Fruit fly (Drosophila melanogaster) whole organism, prepupa: ENCODE results near the gene eIF2Bepsilon.

Experiments
- CG10631 ChIP-seq: fragments of 200-800 bp; sonication (Bioruptor generic); optimal IDR thresholded peaks from 2 replicates; lab custom pipeline; 2016; ENCODE audit warnings: missing biosample characterization, missing genetic modification characterization
- CG4318 ChIP-seq: fragments of 200-800 bp; sonication (Bioruptor generic); optimal IDR thresholded peaks from 3 replicates; lab custom pipeline; 2017; ENCODE audit warnings: missing biosample characterization, mild to moderate bottlenecking, missing genetic modification characterization
- CG6276 ChIP-seq: fragments of 200-800 bp; sonication (Bioruptor generic); optimal IDR thresholded peaks from 2 replicates; lab custom pipeline; 2017; ENCODE audit warnings: missing biosample characterization, mild to moderate bottlenecking, missing genetic modification characterization
- Lpt ChIP-seq: fragments of 200-800 bp; sonication (Bioruptor generic); optimal IDR thresholded peaks from 3 replicates; lab custom pipeline; 2016; ENCODE audit warnings: missing biosample characterization, missing genetic modification characterization
- Sox102F ChIP-seq: fragments of 200-800 bp; sonication (Bioruptor generic); optimal IDR thresholded peaks from 2 replicates; lab custom pipeline; 2016; ENCODE audit warnings: missing biosample characterization, mild to moderate bottlenecking, missing genetic modification characterization
- cyc ChIP-seq: fragments of 200-800 bp; sonication (Bioruptor generic); optimal IDR thresholded peaks from 3 replicates; lab custom pipeline; 2016; ENCODE audit warnings: missing biosample characterization, missing genetic modification characterization
- eg ChIP-seq: fragments of 200-800 bp; sonication (Bioruptor generic); IDR thresholded peaks from 3 replicates; pipeline ENCODE4 v1.3.6; 2022; ENCODE audit warnings: missing biosample characterization, missing genetic modification characterization
- fkh ChIP-seq: fragments of 200-800 bp; sonication (Bioruptor generic); optimal IDR thresholded peaks from 3 replicates; lab custom pipeline; 2017; ENCODE audit warnings: missing biosample characterization, mild to moderate bottlenecking, missing genetic modification characterization, moderate library complexity
- lz ChIP-seq: fragments of 200-800 bp; sonication (Bioruptor generic); optimal IDR thresholded peaks from 3 replicates; lab custom pipeline; 2016; ENCODE audit warnings: missing biosample characterization, missing genetic modification characterization
- spab ChIP-seq: fragments of 200-800 bp; sonication (Bioruptor generic); optimal IDR thresholded peaks from 2 replicates; lab custom pipeline; 2017; ENCODE audit warnings: missing biosample characterization, mild to moderate bottlenecking, missing genetic modification characterization, missing genetic modification reagents
- ss ChIP-seq, 2 experiments: fragments of 200-800 bp; sonication (Bioruptor generic); optimal IDR thresholded peaks; 2 replicates in 1 of 2; 3 replicates in 1 of 2; lab custom pipeline; 2017 to 2018; ENCODE audit warnings: mild to moderate bottlenecking in 2 of 2, missing biosample characterization in 2 of 2, missing genetic modification characterization in 2 of 2, moderate library complexity in 1 of 2
- svp ChIP-seq: fragments of 200-800 bp; sonication (Bioruptor generic); peaks from one replicate; lab custom pipeline; 2016; ENCODE audit warnings: missing biosample characterization, missing genetic modification characterization

DNA sequence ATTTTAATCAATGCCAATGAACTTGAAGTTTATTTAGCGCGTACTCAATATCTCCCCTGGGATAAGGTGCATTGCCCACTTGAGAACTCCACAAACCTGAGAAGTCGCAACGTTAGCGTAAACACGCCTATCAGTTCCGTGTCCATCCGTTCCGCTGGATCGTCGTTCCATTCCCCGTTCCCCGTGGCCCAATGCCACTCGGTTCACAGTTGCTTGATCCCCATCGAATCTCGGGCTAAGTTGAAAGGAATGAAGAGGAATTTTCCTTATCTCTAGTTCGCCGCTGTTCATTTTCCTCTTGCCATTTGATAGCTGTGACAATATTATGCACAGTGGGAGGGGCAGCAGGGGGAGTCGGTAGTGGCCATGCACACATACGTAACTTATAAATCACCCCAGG, 22.6 kb upstream of the eIF2Bepsilon start:
- TF ChIP-seq eg, result no peak
- no peak for TF ChIP-seq spab
- peak; percentile 95 for TF ChIP-seq svp (GFP tag; lab: Kevin White, UChicago)
- no peak for TF ChIP-seq Sox102F (GFP tag; lab: Kevin White, UChicago)
- TF ChIP-seq fkh (GFP tag; lab: Kevin White, UChicago), result no peak
- TF ChIP-seq lz (GFP tag; lab: Kevin White, UChicago), result no peak
- TF ChIP-seq CG4318, result no peak
- TF ChIP-seq ss (GFP tag; optimal IDR thresholded peaks at IDR 0.05; lab: Kevin White, UChicago), result no peak
- TF ChIP-seq CG10631 (GFP tag; lab: Kevin White, UChicago), result no peak
- no peak for TF ChIP-seq Lpt (GFP tag; lab: Kevin White, UChicago)
- TF ChIP-seq CG6276, result no peak
- no peak for TF ChIP-seq cyc (GFP tag; lab: Kevin White, UChicago)
